Fruit fly (Drosophila melanogaster): Measurements from ENCODE around the gene CG32181.

Gene CG32181

DNA sequence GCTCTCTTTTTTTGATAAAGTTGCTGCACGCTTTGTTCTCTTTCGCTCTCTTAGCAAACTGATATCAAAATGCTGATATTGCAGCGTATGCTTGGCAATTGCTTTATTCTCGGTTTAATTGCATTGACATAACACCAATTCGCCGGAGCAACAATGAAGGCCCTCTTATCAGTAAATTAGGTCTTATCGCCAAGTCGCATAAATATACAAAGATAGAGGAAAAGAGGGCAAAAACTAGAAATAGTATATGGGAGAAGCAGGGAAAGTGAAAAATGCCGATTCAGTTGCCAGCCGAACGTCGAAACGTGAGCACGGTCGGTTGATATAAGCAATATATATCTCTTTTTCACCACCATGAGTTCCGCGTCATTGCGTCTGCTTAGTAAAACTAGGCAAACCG lies 19.0 kb upstream of the CG32181 start, which contains the start of gene CG7460 (continued):
- TF ChIP-seq Bdp1 (GFP tag; optimal IDR thresholded peaks at IDR 0.05) (no peak), chm (GFP tag; IDR thresholded peaks at IDR 0.05) (no peak), gro (GFP tag; optimal IDR thresholded peaks at IDR 0.05) (no peak), CG4707 (GFP tag; optimal IDR thresholded peaks at IDR 0.05) (peak; percentile 14), Ets97D (GFP tag; optimal IDR thresholded peaks at IDR 0.05) (no peak), pho (GFP tag; optimal IDR thresholded peaks at IDR 0.05) (no peak), Ets65A (GFP tag) (no peak), zen2 (GFP tag; IDR thresholded peaks at IDR 0.05; ENCODE audit: partially characterized antibody) (0 out of 3 replicates have a peak, but pooled peaks have one; percentile 55), Opbp (GFP tag; IDR thresholded peaks at IDR 0.05; ENCODE audit: partially characterized antibody) (no peak), E2f2 (GFP tag; IDR thresholded peaks at IDR 0.05) (no peak), CG32532 (GFP tag; IDR thresholded peaks at IDR 0.05) (no peak), chif (GFP tag; optimal IDR thresholded peaks at IDR 0.05) (no peak), cato (GFP tag; optimal IDR thresholded peaks at IDR 0.05; ENCODE audit: borderline replicate concordance) (no peak), CG9876 (GFP tag; optimal IDR thresholded peaks at IDR 0.05) (no peak), Dref (GFP tag; IDR thresholded peaks at IDR 0.05) (no peak), CG8281 (tag; optimal IDR thresholded peaks at IDR 0.05) (peak; percentile 36), seq (GFP tag; IDR thresholded peaks at IDR 0.05) (no peak), gce (GFP tag; IDR thresholded peaks at IDR 0.05) (no peak), mam (GFP tag; optimal IDR thresholded peaks at IDR 0.05) (no peak), Bteb2 (GFP tag; optimal IDR thresholded peaks at IDR 0.05) (no peak), CG12299 (tag; optimal IDR thresholded peaks at IDR 0.05) (peak; percentile 38), aop (GFP tag; IDR thresholded peaks at IDR 0.05) (no peak), CG13287 (GFP tag; IDR thresholded peaks at IDR 0.05; ENCODE audit: partially characterized antibody) (peak; percentile 18; the same call in 1 of the 2 replicates), CG8924 (tag; optimal IDR thresholded peaks at IDR 0.05) (no peak), Meics (GFP tag; optimal IDR thresholded peaks at IDR 0.05) (no peak), CG2199 (GFP tag; IDR thresholded peaks at IDR 0.05) (peak; percentile 60; the same call in 1 of the 3 replicates), CG33557 (GFP tag; optimal IDR thresholded peaks at IDR 0.05) (no peak), Sox102F (GFP tag; optimal IDR thresholded peaks at IDR 0.05) (no peak), ewg (GFP tag; optimal IDR thresholded peaks at IDR 0.05) (no peak), CG17359 (tag; optimal IDR thresholded peaks at IDR 0.05) (peak; percentile 34), dimm (GFP tag; IDR thresholded peaks at IDR 0.05) (no peak), B-H1 (GFP tag; IDR thresholded peaks at IDR 0.05) (no peak), nerfin-2 (GFP tag; IDR thresholded peaks at IDR 0.05; ENCODE audit: partially characterized antibody) (no peak), Poxn (GFP tag; IDR thresholded peaks at IDR 0.05) (no peak), CG17829 (tag; optimal IDR thresholded peaks at IDR 0.05) (no peak), CG9817 (tag; optimal IDR thresholded peaks at IDR 0.05) (no peak), fu2 (GFP tag; optimal IDR thresholded peaks at IDR 0.05) (no peak), CG14965 (GFP tag; optimal IDR thresholded peaks at IDR 0.05; ENCODE audit: borderline replicate concordance) (no peak), vvl (GFP tag; IDR thresholded peaks at IDR 0.05) (0 out of 2 replicates have a peak, but pooled peaks have one; percentile 7), CG12942 (GFP tag; optimal IDR thresholded peaks at IDR 0.05) (no peak), ab (GFP tag; optimal IDR thresholded peaks at IDR 0.05) (no peak), ham (GFP tag; IDR thresholded peaks at IDR 0.05) (no peak), MESR4 (GFP tag; optimal IDR thresholded peaks at IDR 0.05) (no peak), dati (GFP tag; IDR thresholded peaks at IDR 0.05) (no peak), grn (GFP tag; optimal IDR thresholded peaks at IDR 0.05) (peak; percentile 69), Hr51 (GFP tag; optimal IDR thresholded peaks at IDR 0.05) (no peak), cg (GFP tag; optimal IDR thresholded peaks at IDR 0.05) (no peak), gt (GFP tag; IDR thresholded peaks at IDR 0.05) (no peak), tup (GFP tag; optimal IDR thresholded peaks at IDR 0.05) (no peak), pb (GFP tag; optimal IDR thresholded peaks at IDR 0.05) (no peak), psq (GFP tag; optimal IDR thresholded peaks at IDR 0.05) (no peak), CG1792 (GFP tag; optimal IDR thresholded peaks at IDR 0.05) (no peak)
